Fruit fly (Drosophila melanogaster) whole organism, embryonic: ENCODE data around the gene Arv1.

ENCODE experiments used
- Aef1 ChIP-seq: fragments of 200-800 bp; sonication (Bioruptor generic); IDR thresholded peaks from 3 replicates; pipeline ENCODE4 v1.3.6; 2022; ENCODE audit warnings: missing biosample characterization, missing genetic modification characterization
- Antp ChIP-seq: fragments of 200-800 bp; sonication (Bioruptor generic); optimal IDR thresholded peaks from 3 replicates; lab custom pipeline; 2016; ENCODE audit warnings: missing biosample characterization, missing genetic modification characterization
- Bgb ChIP-seq: fragments of 200-800 bp; sonication (Bioruptor generic); IDR thresholded peaks from 2 replicates; pipeline ENCODE4 v1.3.6; 2022; ENCODE audit warnings: missing biosample characterization, missing genetic modification characterization; ENCODE audit not compliant: partially characterized antibody
- CG10209 ChIP-seq: fragments of 200-800 bp; sonication (Bioruptor generic); optimal IDR thresholded peaks from 3 replicates; lab custom pipeline; 2017; ENCODE audit warnings: missing biosample characterization, mild to moderate bottlenecking, missing genetic modification characterization, missing genetic modification reagents
- CG12219 ChIP-seq: fragments of 200-800 bp; sonication (Bioruptor generic); optimal IDR thresholded peaks from 3 replicates; lab custom pipeline; 2018; ENCODE audit warnings: missing biosample characterization, mild to moderate bottlenecking, missing genetic modification characterization
- CG13624 ChIP-seq: fragments of 200-800 bp; sonication (Bioruptor generic); optimal IDR thresholded peaks from 2 replicates; lab custom pipeline; 2016; ENCODE audit warnings: missing biosample characterization, missing genetic modification characterization
- CG14050 ChIP-seq: fragments of 200-800 bp; sonication (Bioruptor generic); IDR thresholded peaks from 3 replicates; pipeline ENCODE4 v1.3.6; 2022; ENCODE audit warnings: missing biosample characterization, missing genetic modification characterization
- CG14667 ChIP-seq: fragments of 200-800 bp; sonication (Bioruptor generic); IDR thresholded peaks from 2 replicates; pipeline ENCODE4 v1.3.6; 2022; ENCODE audit warnings: missing biosample characterization, missing genetic modification characterization
- CG1603 ChIP-seq: fragments of 200-800 bp; sonication (Bioruptor generic); optimal IDR thresholded peaks from 2 replicates; lab custom pipeline; 2019; ENCODE audit warnings: missing biosample characterization, mild to moderate bottlenecking, missing genetic modification characterization, moderate library complexity
- CG31441 ChIP-seq: fragments of 200-800 bp; sonication (Bioruptor generic); IDR thresholded peaks from 2 replicates; pipeline ENCODE4 v1.3.6; 2022; ENCODE audit warnings: missing biosample characterization, missing genetic modification characterization
- CG4404 ChIP-seq: fragments of 200-800 bp; sonication (Bioruptor generic); IDR thresholded peaks from 2 replicates; pipeline ENCODE4 v1.3.6; 2022; ENCODE audit warnings: missing biosample characterization, missing genetic modification characterization
- CG4730 ChIP-seq: fragments of 200-800 bp; sonication (Bioruptor generic); IDR thresholded peaks from 2 replicates; pipeline ENCODE4 v1.3.6; 2022; ENCODE audit warnings: missing biosample characterization, missing genetic modification characterization
- CG6175 ChIP-seq: fragments of 200-800 bp; sonication (Bioruptor generic); IDR thresholded peaks from 3 replicates; pipeline ENCODE4 v1.3.6; 2022; ENCODE audit warnings: missing biosample characterization, missing genetic modification characterization
- CG8089 ChIP-seq: fragments of 200-800 bp; sonication (Bioruptor generic); optimal IDR thresholded peaks from 3 replicates; lab custom pipeline; 2016; ENCODE audit warnings: missing biosample characterization, missing genetic modification characterization
- CG8281 ChIP-seq: fragments of 200-800 bp; sonication (Bioruptor generic); optimal IDR thresholded peaks from 2 replicates; lab custom pipeline; 2018; ENCODE audit warnings: missing biosample characterization, mild to moderate bottlenecking, missing genetic modification characterization, moderate library complexity
- CG9215 ChIP-seq: fragments of 200-800 bp; sonication (Bioruptor generic); IDR thresholded peaks from 2 replicates; pipeline ENCODE4 v1.3.6; 2022; ENCODE audit warnings: missing biosample characterization, missing genetic modification characterization
- Chrac-16 ChIP-seq: fragments of 200-800 bp; sonication (Bioruptor generic); optimal IDR thresholded peaks from 3 replicates; lab custom pipeline; 2016; ENCODE audit warnings: missing biosample characterization, missing genetic modification characterization
- D19A ChIP-seq: fragments of 200-800 bp; optimal IDR thresholded peaks from 3 replicates; lab custom pipeline; 2019; ENCODE audit warnings: missing biosample characterization, mild to moderate bottlenecking, missing genetic modification characterization, moderate library complexity
- Fer1 ChIP-seq: fragments of 200-800 bp; sonication (Bioruptor generic); optimal IDR thresholded peaks from 2 replicates; lab custom pipeline; 2017; ENCODE audit warnings: missing biosample characterization, mild to moderate bottlenecking, missing genetic modification characterization
- Fer2 ChIP-seq: fragments of 200-800 bp; sonication (Bioruptor generic); optimal IDR thresholded peaks from 2 replicates; lab custom pipeline; 2018; ENCODE audit warnings: missing biosample characterization, mild to moderate bottlenecking, missing genetic modification characterization, moderate library complexity
- Gsc ChIP-seq: fragments of 200-800 bp; sonication (Bioruptor generic); IDR thresholded peaks from 2 replicates; pipeline ENCODE4 v1.3.6; 2022; ENCODE audit warnings: missing biosample characterization, missing genetic modification characterization
- H15 ChIP-seq: fragments of 200-800 bp; sonication (Bioruptor generic); IDR thresholded peaks from 3 replicates; pipeline ENCODE4 v1.3.6; 2022; ENCODE audit warnings: missing biosample characterization, missing genetic modification characterization
- Hr39 ChIP-seq: fragments of >200 bp; optimal IDR thresholded peaks from 2 replicates; lab custom pipeline; 2017
- Hr78 ChIP-seq, 2 experiments: fragments of 200-800 bp in 1 of 2; fragments of >200 bp in 1 of 2; sonication (Bioruptor generic) in 1 of 2; optimal IDR thresholded peaks; 2 replicates each; lab custom pipeline; 2017 to 2019; ENCODE audit warnings: missing biosample characterization in 2 of 2, missing genetic modification characterization in 2 of 2, mild to moderate bottlenecking in 1 of 2, moderate library complexity in 1 of 2
- PHDP ChIP-seq: fragments of 200-800 bp; sonication (Bioruptor generic); optimal IDR thresholded peaks from 3 replicates; lab custom pipeline; 2018; ENCODE audit warnings: missing biosample characterization, mild to moderate bottlenecking, missing genetic modification characterization, moderate library complexity
- Pdp1 ChIP-seq, 2 experiments: fragments of 200-800 bp; sonication (Bioruptor generic); optimal IDR thresholded peaks; 3 replicates each; lab custom pipeline; 2016; ENCODE audit warnings: missing biosample characterization in 2 of 2, missing genetic modification characterization in 2 of 2, mild to moderate bottlenecking in 1 of 2, moderate library complexity in 1 of 2
- Ravus ChIP-seq: fragments of 200-800 bp; sonication (Bioruptor generic); IDR thresholded peaks from 2 replicates; pipeline ENCODE4 v1.3.6; 2022; ENCODE audit warnings: missing biosample characterization, missing genetic modification characterization
- Stat92E ChIP-seq, 3 experiments: fragments of >200 bp in 2 of 3; fragments of 200-800 bp in 1 of 3; sonication (Bioruptor generic) in 1 of 3; optimal IDR thresholded peaks; 2 replicates each; lab custom pipeline; 2017 to 2019; ENCODE audit warnings: missing biosample characterization in 3 of 3, missing genetic modification characterization in 3 of 3, mild to moderate bottlenecking in 1 of 3, moderate library complexity in 1 of 3
- ase ChIP-seq: fragments of 200-800 bp; sonication (Bioruptor generic); IDR thresholded peaks from 3 replicates; pipeline ENCODE4 v1.3.6; 2022; ENCODE audit warnings: missing biosample characterization, missing genetic modification characterization
- chn ChIP-seq: fragments of 200-800 bp; sonication (Bioruptor generic); optimal IDR thresholded peaks from 2 replicates; lab custom pipeline; 2016; ENCODE audit warnings: missing biosample characterization, missing genetic modification characterization
- ci ChIP-seq: fragments of 200-800 bp; sonication (Bioruptor generic); IDR thresholded peaks from 3 replicates; pipeline ENCODE4 v1.3.6; 2022; ENCODE audit warnings: missing biosample characterization, missing genetic modification characterization
- corto ChIP-seq: fragments of 200-800 bp; sonication (Bioruptor generic); optimal IDR thresholded peaks from 2 replicates; lab custom pipeline; 2016; ENCODE audit warnings: missing biosample characterization, mild to moderate bottlenecking, missing genetic modification characterization, moderate library complexity
- crc ChIP-seq: fragments of 200-800 bp; sonication (Bioruptor generic); optimal IDR thresholded peaks from 2 replicates; lab custom pipeline; 2016; ENCODE audit warnings: missing biosample characterization, missing genetic modification characterization
- crol ChIP-seq: fragments of 200-800 bp; sonication (Bioruptor generic); IDR thresholded peaks from 2 replicates; pipeline ENCODE4 v1.3.6; 2022; ENCODE audit warnings: missing biosample characterization, missing genetic modification characterization
- dmrt11E ChIP-seq: fragments of 200-800 bp; sonication (Bioruptor generic); optimal IDR thresholded peaks from 3 replicates; lab custom pipeline; 2018; ENCODE audit warnings: missing biosample characterization, mild to moderate bottlenecking, missing genetic modification characterization, moderate library complexity
- ems ChIP-seq: fragments of 200-800 bp; sonication (Bioruptor generic); optimal IDR thresholded peaks from 3 replicates; lab custom pipeline; 2016; ENCODE audit warnings: missing biosample characterization, missing genetic modification characterization
- en ChIP-seq: fragments of 200-800 bp; sonication (Bioruptor generic); optimal IDR thresholded peaks from 2 replicates; lab custom pipeline; 2016; ENCODE audit warnings: missing biosample characterization, missing genetic modification characterization
- exex ChIP-seq: fragments of 200-800 bp; sonication (Bioruptor generic); optimal IDR thresholded peaks from 4 replicates; lab custom pipeline; 2018; ENCODE audit warnings: missing biosample characterization, mild to moderate bottlenecking, missing genetic modification characterization, moderate library complexity
- fu2 ChIP-seq: fragments of 200-800 bp; sonication (Bioruptor generic); optimal IDR thresholded peaks from 2 replicates; lab custom pipeline; 2016; ENCODE audit warnings: missing biosample characterization, missing genetic modification characterization
- gro ChIP-seq: fragments of 200-800 bp; sonication (Bioruptor generic); optimal IDR thresholded peaks from 2 replicates; lab custom pipeline; 2016; ENCODE audit warnings: missing biosample characterization, missing genetic modification characterization
- inv ChIP-seq: fragments of 200-800 bp; sonication (Bioruptor generic); IDR thresholded peaks from 2 replicates; pipeline ENCODE4 v1.3.6; 2022; ENCODE audit warnings: missing biosample characterization, missing genetic modification characterization; ENCODE audit not compliant: partially characterized antibody
- luna ChIP-seq: fragments of 200-800 bp; sonication (Bioruptor generic); optimal IDR thresholded peaks from 2 replicates; lab custom pipeline; 2016; ENCODE audit warnings: missing biosample characterization, missing genetic modification characterization
- mam ChIP-seq: fragments of 200-800 bp; sonication (Bioruptor generic); optimal IDR thresholded peaks from 3 replicates; lab custom pipeline; 2016; ENCODE audit warnings: missing biosample characterization, missing genetic modification characterization
- nom ChIP-seq: fragments of 200-800 bp; sonication (Bioruptor generic); optimal IDR thresholded peaks from 2 replicates; lab custom pipeline; 2017; ENCODE audit warnings: missing biosample characterization, missing genetic modification characterization, mild to moderate bottlenecking, moderate library complexity, missing genetic modification reagents
- otp ChIP-seq: fragments of 200-800 bp; sonication (Bioruptor generic); IDR thresholded peaks from 3 replicates; pipeline ENCODE4, ENCODE4 v1.3.6; 2022; ENCODE audit warnings: missing biosample characterization, missing genetic modification characterization
- peb ChIP-seq: fragments of 200-800 bp; sonication (Bioruptor generic); IDR thresholded peaks from 2 replicates; pipeline ENCODE4 v1.3.6; 2022; ENCODE audit warnings: missing biosample characterization, missing genetic modification characterization
- slou ChIP-seq: fragments of 200-800 bp; sonication (Bioruptor generic); optimal IDR thresholded peaks from 3 replicates; lab custom pipeline; 2016; ENCODE audit warnings: missing biosample characterization, missing genetic modification characterization
- ttk ChIP-seq: fragments of 200-800 bp; sonication (Bioruptor generic); IDR thresholded peaks from 2 replicates; pipeline ENCODE4 v2.1.2; 2022; ENCODE audit warnings: missing biosample characterization, missing genetic modification characterization
- wor ChIP-seq: fragments of 200-800 bp; sonication (Bioruptor generic); IDR thresholded peaks from 2 replicates; pipeline ENCODE4 v1.3.6; 2022; ENCODE audit warnings: missing biosample characterization, missing genetic modification characterization

The Arv1 gene

dm6 chr3L:21515823-21516715 lies 13.1 kb downstream of the Arv1 start, which contains the start of the genes SAK and Cdk12 (continued):
- TF ChIP-seq luna (GFP tag; lab: Kevin White, UChicago) = no peak
- peak; percentile 83 for TF ChIP-seq dmrt11E (tag; lab: Kevin White, UChicago)
- TF ChIP-seq Fer1 (GFP tag; lab: Kevin White, UChicago) = peak; percentile 79
- TF ChIP-seq Hr78 (GFP tag; optimal IDR thresholded peaks at IDR 0.05; lab: Kevin White, UChicago) = peak in 1 of 2 experiments; percentile 83
- peak; percentile 71 for TF ChIP-seq Antp (GFP tag; lab: Kevin White, UChicago)
- peak; percentile 57 for TF ChIP-seq nom (GFP tag; lab: Kevin White, UChicago)
- TF ChIP-seq Gsc (GFP tag; lab: Robert Waterston, UW) = no peak; the same call in 1 of the 2 replicates
- no peak for TF ChIP-seq Hr39 (lab: Kevin White, UChicago)
- TF ChIP-seq CG8281 (tag; lab: Kevin White, UChicago) = peak; percentile 52
- no peak for TF ChIP-seq en (GFP tag; lab: Kevin White, UChicago)
- TF ChIP-seq crol (GFP tag; lab: Robert Waterston, UW) = no peak
- peak; percentile 47 for TF ChIP-seq chn
- peak; percentile 54 for TF ChIP-seq CG14050 (GFP tag; lab: Robert Waterston, UW)
- peak; percentile 80 for TF ChIP-seq CG14667 (GFP tag; lab: Robert Waterston, UW)
- peak; percentile 82 for TF ChIP-seq slou (GFP tag; lab: Kevin White, UChicago)
- peak; percentile 76 to 80 for TF ChIP-seq Pdp1 (GFP tag; optimal IDR thresholded peaks at IDR 0.05; lab: Kevin White, UChicago)
- TF ChIP-seq ase (GFP tag; lab: Robert Waterston, UW) = peak; percentile 78
- TF ChIP-seq CG6175 = peak; percentile 53
- TF ChIP-seq CG13624 (GFP tag; lab: Kevin White, UChicago) = peak; percentile 49
- TF ChIP-seq fu2 (GFP tag; lab: Kevin White, UChicago) = peak; percentile 67
- TF ChIP-seq Stat92E (GFP tag; optimal IDR thresholded peaks at IDR 0.05; lab: Kevin White, UChicago) = peak in 1 of 3 experiments; percentile 2
- peak; percentile 96 for TF ChIP-seq CG31441 (GFP tag; lab: Robert Waterston, UW)
- TF ChIP-seq CG8089 (GFP tag; lab: Kevin White, UChicago) = peak; percentile 36
- TF ChIP-seq ci (GFP tag; lab: Robert Waterston, UW) = peak; percentile 74; the same call in 2 of the 3 replicates
- peak; percentile 82 for TF ChIP-seq ttk (GFP tag; lab: Robert Waterston, UW)
- peak; percentile 45; the same call in 1 of the 3 replicates for TF ChIP-seq otp (GFP tag; lab: Robert Waterston, UW)
- TF ChIP-seq ems (GFP tag; lab: Kevin White, UChicago) = peak; percentile 12
- TF ChIP-seq CG10209 (GFP tag; lab: Kevin White, UChicago) = peak; percentile 87
- peak; percentile 67 for TF ChIP-seq wor (GFP tag; lab: Robert Waterston, UW)
- TF ChIP-seq H15 (GFP tag; lab: Robert Waterston, UW) = peak; percentile 66; the same call in 2 of the 3 replicates
- no peak for TF ChIP-seq corto (GFP tag; lab: Kevin White, UChicago)
- peak; percentile 79 for TF ChIP-seq Aef1 (GFP tag; lab: Robert Waterston, UW)
- peak; percentile 75 for TF ChIP-seq CG4404 (GFP tag; lab: Robert Waterston, UW)
- peak; percentile 85 for TF ChIP-seq PHDP (tag; lab: Kevin White, UChicago)
- peak; percentile 33 for TF ChIP-seq peb
- TF ChIP-seq gro (GFP tag; lab: Kevin White, UChicago) = no peak
- TF ChIP-seq CG4730 = no peak; the same call in 1 of the 2 replicates
- peak; percentile 69 for TF ChIP-seq exex (tag; lab: Kevin White, UChicago)
- TF ChIP-seq D19A (tag; lab: Kevin White, UChicago) = peak; percentile 77
- TF ChIP-seq Fer2 = peak; percentile 73
- TF ChIP-seq Chrac-16 (GFP tag; lab: Kevin White, UChicago) = peak; percentile 86
- peak; percentile 97 for TF ChIP-seq CG9215
- TF ChIP-seq Ravus (GFP tag; lab: Robert Waterston, UW) = peak; percentile 47
- TF ChIP-seq CG1603 (tag; lab: Kevin White, UChicago) = peak; percentile 33
- peak; percentile 22; the same call in 1 of the 2 replicates for TF ChIP-seq inv (GFP tag; lab: Robert Waterston, UW)
- peak; percentile 77 for TF ChIP-seq mam (GFP tag; lab: Kevin White, UChicago)
- TF ChIP-seq CG12219 = peak; percentile 58
- TF ChIP-seq Bgb = peak; percentile 36; the same call in 1 of the 2 replicates
- TF ChIP-seq crc (GFP tag; lab: Kevin White, UChicago) = no peak
